Worm (Caenorhabditis elegans) whole organism, L2 larva: Measurements from ENCODE around the gene fig-1.

Experiments
- elt-3 ChIP-seq: sonication (generic microtip); optimal IDR thresholded peaks from 2 replicates; lab custom pipeline; 2017; ENCODE audit warnings: missing biosample characterization, missing genetic modification characterization
- fos-1 ChIP-seq: fragments of 150-350 bp; optimal IDR thresholded peaks from 2 replicates; lab custom pipeline; 2014; ENCODE audit warnings: missing biosample characterization, missing genetic modification characterization
- mdl-1 ChIP-seq, 2 experiments: fragments of 150-350 bp in 1 of 2; sonication (generic microtip) in 1 of 2; optimal IDR thresholded peaks; 2 replicates each; lab custom pipeline; 2017; ENCODE audit warnings: missing biosample characterization in 2 of 2, missing genetic modification characterization in 2 of 2
- nhr-11 ChIP-seq: fragments of 150-350 bp; optimal IDR thresholded peaks from 2 replicates; lab custom pipeline; 2014; ENCODE audit warnings: missing biosample characterization, missing genetic modification characterization
- unc-62 ChIP-seq: fragments of 150-350 bp; optimal IDR thresholded peaks from 2 replicates; lab custom pipeline; 2014; ENCODE audit warnings: missing biosample characterization, missing genetic modification reagents, missing genetic modification characterization
- zag-1 ChIP-seq: fragments of 150-350 bp; optimal IDR thresholded peaks from 2 replicates; lab custom pipeline; 2014; ENCODE audit warnings: missing biosample characterization, missing genetic modification characterization

DNA sequence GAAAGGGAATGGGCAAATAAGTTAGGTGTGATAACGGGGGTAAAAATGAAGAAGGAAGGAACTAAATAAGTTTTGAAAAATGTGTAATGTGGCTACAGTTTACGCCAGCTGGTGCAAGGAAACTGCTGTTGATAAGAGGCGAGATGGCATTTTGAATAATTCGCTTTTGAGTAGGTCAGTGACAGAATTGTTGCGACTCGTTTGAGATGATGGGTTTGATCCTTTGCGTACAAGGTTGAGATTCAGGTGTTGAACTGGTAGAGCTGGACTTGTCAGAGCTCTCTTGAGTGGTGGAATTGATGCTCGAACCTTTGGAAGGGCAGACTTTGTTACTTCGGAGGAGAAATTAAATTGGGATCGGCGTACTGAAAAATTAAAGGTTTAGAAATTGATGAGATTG, 30.8 kb upstream of the fig-1 start:
- TF ChIP-seq elt-3 (no peak), mdl-1 (tag; optimal IDR thresholded peaks at IDR 0.05; lab: Kevin White, UChicago) (no peak), zag-1 (tag; lab: Kevin White, UChicago) (no peak), nhr-11 (no peak), unc-62 (GFP tag; lab: Kevin White, UChicago) (no peak), fos-1 (tag; lab: Kevin White, UChicago) (no peak)
